Worm (Caenorhabditis elegans): Measurements from ENCODE around the gene acp-6.

The acp-6 gene

ce11 chrIV:6457472-6457871, 31.5 kb upstream of the acp-6 start, which contains the start of gene lgc-10:
lgc-10 (minus strand) TSS chrIV:6457572.
- TF ChIP-seq attf-6 (GFP tag; IDR thresholded peaks at IDR 0.05), result no peak
- TF ChIP-seq unc-130 (GFP tag; optimal IDR thresholded peaks at IDR 0.05), result no peak
- TF ChIP-seq akir-1 (GFP tag; optimal IDR thresholded peaks at IDR 0.05), result no peak
- no peak for TF ChIP-seq B0261.1 (tag; optimal IDR thresholded peaks at IDR 0.05)
- no peak for TF ChIP-seq chd-7 (tag; optimal IDR thresholded peaks at IDR 0.05)
- no peak for TF ChIP-seq K12H6.12 (tag; optimal IDR thresholded peaks at IDR 0.05)
- no peak for TF ChIP-seq Y53G8AR.9 (GFP tag; conservative IDR thresholded peaks at IDR 0.05)
- TF ChIP-seq tbp1 (GFP tag; optimal IDR thresholded peaks at IDR 0.05), result no peak
- no peak for TF ChIP-seq hrde-1 (tag; optimal IDR thresholded peaks at IDR 0.05; ENCODE audit: borderline replicate concordance)
- TF ChIP-seq ceh-40 (GFP tag; IDR thresholded peaks at IDR 0.05), result no peak

ce11 chrIV:6443018-6443417, 17.1 kb upstream of the acp-6 start:
- TF ChIP-seq nhr-80 (tag; optimal IDR thresholded peaks at IDR 0.05), result peak; percentile 1
- no peak for TF ChIP-seq tbx-9 (tag; optimal IDR thresholded peaks at IDR 0.05; ENCODE audit: borderline replicate concordance)
- TF ChIP-seq rpc-1 (optimal IDR thresholded peaks at IDR 0.05), result no peak
- no peak for TF ChIP-seq rpc-1 (tag; optimal IDR thresholded peaks at IDR 0.05)

ce11 chrIV:6442016-6442618, 16.2 kb upstream of the acp-6 start:
- TF ChIP-seq lir-1 (GFP tag; conservative IDR thresholded peaks at IDR 0.05), result no peak
- no peak for TF ChIP-seq pha-4 (tag; optimal IDR thresholded peaks at IDR 0.05)
- TF ChIP-seq him-1 (tag; optimal IDR thresholded peaks at IDR 0.05), result no peak
- peak; percentile 82 for TF ChIP-seq nhr-80 (tag; optimal IDR thresholded peaks at IDR 0.05)
- no peak for TF ChIP-seq tlf-1 (GFP tag; optimal IDR thresholded peaks at IDR 0.05)
- no peak for TF ChIP-seq ceh-40 (GFP tag; IDR thresholded peaks at IDR 0.05)
- TF ChIP-seq cebp-1 (GFP tag; IDR thresholded peaks at IDR 0.05), result peak; percentile 55; the same call in 1 of the 2 replicates
- TF ChIP-seq cebp-1 (tag; optimal IDR thresholded peaks at IDR 0.05), result peak; percentile 81
- no peak for TF ChIP-seq F23B12.7 (tag; optimal IDR thresholded peaks at IDR 0.05; ENCODE audit: insufficient read depth)
- 0 out of 2 replicates have a peak, but pooled peaks have one; percentile 35 for TF ChIP-seq pbrm-1 (GFP tag; IDR thresholded peaks at IDR 0.05)
- peak; percentile 86 for TF ChIP-seq hmg-1.2 (GFP tag; IDR thresholded peaks at IDR 0.05)
- TF ChIP-seq snpc-4 (GFP tag; optimal IDR thresholded peaks at IDR 0.05), result no peak
- peak in 2 of 4 experiments; percentile 8 to 32 for TF ChIP-seq snpc-4 (tag; optimal IDR thresholded peaks at IDR 0.05)

ce11 chrIV:6441601-6442000, 15.7 kb upstream of the acp-6 start, which contains the start of gene Y73B6BL.31:
Y73B6BL.31 (plus strand) TSS chrIV:6441901.
- no peak for TF ChIP-seq Y67H2A.10 (GFP tag; conservative IDR thresholded peaks at IDR 0.05)

ce11 chrIV:6438051-6438450, 12.1 kb upstream of the acp-6 start, which contains the start of gene dlc-5:
dlc-5 (plus strand) TSS chrIV:6438204.
- no peak for TF ChIP-seq madf-10 (tag; optimal IDR thresholded peaks at IDR 0.05)
- TF ChIP-seq akir-1 (GFP tag; optimal IDR thresholded peaks at IDR 0.05), result no peak
- no peak for TF ChIP-seq chd-7 (tag; optimal IDR thresholded peaks at IDR 0.05)
- no peak for TF ChIP-seq attf-5 (GFP tag; optimal IDR thresholded peaks at IDR 0.05)

ce11 chrIV:6433424-6433823, 7.5 kb upstream of the acp-6 start:
- TF ChIP-seq nhr-80 (tag; optimal IDR thresholded peaks at IDR 0.05), result peak; percentile 55
- TF ChIP-seq ceh-58 (GFP tag; IDR thresholded peaks at IDR 0.05), result no peak

Measured in whole organism, young adult.